Worm (Caenorhabditis elegans): ENCODE data around the gene C25G4.17.
A peak's percentile ranks its signal among the peaks of the same experiment; 100 is the strongest.

C25G4.17 gene

ce11 chrIV:12417536-12418195 lies 24.1 kb upstream of the C25G4.17 start, which contains the start of gene F08G5.3 (continued):
- TF ChIP-seq dmd-4 (tag; optimal IDR thresholded peaks at IDR 0.05) (no peak), Y55F3AM.14 (GFP tag; optimal IDR thresholded peaks at IDR 0.05) (peak; percentile 35), ZK546.5 (tag; optimal IDR thresholded peaks at IDR 0.05) (no peak), elt-3 (tag; optimal IDR thresholded peaks at IDR 0.05) (no peak), unc-39 (tag; optimal IDR thresholded peaks at IDR 0.05) (no peak), lsy-2 (tag; optimal IDR thresholded peaks at IDR 0.05) (peak; percentile 13 to 58), sma-9 (GFP tag; optimal IDR thresholded peaks at IDR 0.05) (peak; percentile 48), sma-9 (tag; optimal IDR thresholded peaks at IDR 0.05) (no peak), zag-1 (tag; optimal IDR thresholded peaks at IDR 0.05) (no peak), egl-27 (tag; optimal IDR thresholded peaks at IDR 0.05) (peak; percentile 16), R02D3.7 (tag; optimal IDR thresholded peaks at IDR 0.05) (no peak), unc-62 (GFP tag; optimal IDR thresholded peaks at IDR 0.05) (no peak), nhr-77 (tag; optimal IDR thresholded peaks at IDR 0.05) (no peak), lin-13 (GFP tag; optimal IDR thresholded peaks at IDR 0.05) (peak; percentile 37), crh-2 (tag; optimal IDR thresholded peaks at IDR 0.05) (no peak), nhr-25 (tag; optimal IDR thresholded peaks at IDR 0.05) (no peak), ztf-11 (tag; optimal IDR thresholded peaks at IDR 0.05) (no peak), nhr-10 (tag; optimal IDR thresholded peaks at IDR 0.05) (no peak), ama-1 (optimal IDR thresholded peaks at IDR 0.05) (no peak), nhr-23 (tag; optimal IDR thresholded peaks at IDR 0.05) (no peak), sma-3 (GFP tag; optimal IDR thresholded peaks at IDR 0.05) (peak; percentile 8), skn-1 (tag; optimal IDR thresholded peaks at IDR 0.05) (no peak)

DNA sequence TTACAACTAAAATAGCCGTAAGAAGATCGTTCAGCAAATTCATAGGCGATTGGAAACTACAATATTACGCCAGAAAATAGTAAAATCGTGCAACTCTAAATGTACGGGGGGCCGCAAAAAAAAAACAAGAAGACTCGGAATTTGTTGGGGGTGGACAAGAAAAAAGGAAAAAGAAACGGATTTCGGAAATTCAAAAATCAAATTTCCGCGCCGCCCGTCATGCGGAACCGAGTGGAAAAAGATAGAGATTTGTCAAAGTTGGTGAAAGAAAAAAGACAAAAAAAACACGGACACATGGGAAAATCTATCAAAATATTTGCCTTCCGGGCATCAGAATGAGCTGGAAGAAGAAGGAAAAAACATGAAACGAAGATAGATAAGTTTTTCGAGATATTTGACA lies 22.5 kb upstream of the C25G4.17 start:
- TF ChIP-seq Y55F3AM.14 (GFP tag; optimal IDR thresholded peaks at IDR 0.05) (no peak), ceh-82 (tag; optimal IDR thresholded peaks at IDR 0.05) (no peak), gmeb-1 (tag; optimal IDR thresholded peaks at IDR 0.05) (no peak), sma-9 (GFP tag; optimal IDR thresholded peaks at IDR 0.05) (peak; percentile 28), sma-9 (tag; optimal IDR thresholded peaks at IDR 0.05) (no peak), ztf-1 (GFP tag; conservative IDR thresholded peaks at IDR 0.05) (no peak)

- TF ChIP-seq skn-1 (tag; optimal IDR thresholded peaks at IDR 0.05): no peak
- no peak for TF ChIP-seq R02D3.7 (tag; optimal IDR thresholded peaks at IDR 0.05)
- no peak for TF ChIP-seq ZK546.5 (tag; optimal IDR thresholded peaks at IDR 0.05)
- TF ChIP-seq nhr-6 (tag; optimal IDR thresholded peaks at IDR 0.05): no peak
- TF ChIP-seq unc-39 (tag; optimal IDR thresholded peaks at IDR 0.05): no peak
- no peak for TF ChIP-seq mdl-1 (tag; optimal IDR thresholded peaks at IDR 0.05)
- TF ChIP-seq egl-27 (tag; optimal IDR thresholded peaks at IDR 0.05): no peak
- no peak for TF ChIP-seq unc-55 (GFP tag; optimal IDR thresholded peaks at IDR 0.05)
- no peak for TF ChIP-seq sma-3 (GFP tag; optimal IDR thresholded peaks at IDR 0.05)
- no peak for TF ChIP-seq ztf-11 (tag; optimal IDR thresholded peaks at IDR 0.05)
- no peak for TF ChIP-seq dmd-4 (tag; optimal IDR thresholded peaks at IDR 0.05)
- TF ChIP-seq lsy-2 (tag; optimal IDR thresholded peaks at IDR 0.05): no peak
- no peak for TF ChIP-seq nhr-23 (tag; optimal IDR thresholded peaks at IDR 0.05)
- TF ChIP-seq fos-1 (tag; optimal IDR thresholded peaks at IDR 0.05): peak; percentile 71
- TF ChIP-seq elt-1 (tag; optimal IDR thresholded peaks at IDR 0.05): no peak
- no peak for TF ChIP-seq lin-13 (GFP tag; optimal IDR thresholded peaks at IDR 0.05)
- no peak for TF ChIP-seq nhr-237 (tag; optimal IDR thresholded peaks at IDR 0.05)
- peak; percentile 86 for TF ChIP-seq sma-9 (GFP tag; optimal IDR thresholded peaks at IDR 0.05)
- TF ChIP-seq sma-9 (tag; optimal IDR thresholded peaks at IDR 0.05): no peak
- TF ChIP-seq F13H6.1 (tag; optimal IDR thresholded peaks at IDR 0.05): peak; percentile 6
- no peak for TF ChIP-seq nhr-12 (tag; optimal IDR thresholded peaks at IDR 0.05)
- peak; percentile 15 for TF ChIP-seq crh-2 (tag; optimal IDR thresholded peaks at IDR 0.05)
- no peak for TF ChIP-seq nhr-21 (tag; optimal IDR thresholded peaks at IDR 0.05)
- TF ChIP-seq C34F6.9 (tag; optimal IDR thresholded peaks at IDR 0.05): no peak
- no peak for TF ChIP-seq nhr-25 (tag; optimal IDR thresholded peaks at IDR 0.05)
- no peak for TF ChIP-seq lin-39 (tag; optimal IDR thresholded peaks at IDR 0.05)
- no peak for TF ChIP-seq nhr-10 (tag; optimal IDR thresholded peaks at IDR 0.05)
- no peak for TF ChIP-seq nhr-77 (tag; optimal IDR thresholded peaks at IDR 0.05)
- no peak for TF ChIP-seq unc-62 (GFP tag; optimal IDR thresholded peaks at IDR 0.05)
- no peak for TF ChIP-seq aly-2 (tag; optimal IDR thresholded peaks at IDR 0.05)
- TF ChIP-seq ceh-82 (tag; optimal IDR thresholded peaks at IDR 0.05): no peak
- TF ChIP-seq zag-1 (tag; optimal IDR thresholded peaks at IDR 0.05): no peak
- no peak for TF ChIP-seq lin-11 (tag; optimal IDR thresholded peaks at IDR 0.05)
Observed at ce11 chrIV:12420455-12420854, 21.4 kb upstream of the C25G4.17 start, which contains the start of gene ugt-65. Gene ugt-65 (plus strand): TSS chrIV:12420683.
